Worm (Caenorhabditis elegans): ENCODE results near the gene lig-4.

DNA sequence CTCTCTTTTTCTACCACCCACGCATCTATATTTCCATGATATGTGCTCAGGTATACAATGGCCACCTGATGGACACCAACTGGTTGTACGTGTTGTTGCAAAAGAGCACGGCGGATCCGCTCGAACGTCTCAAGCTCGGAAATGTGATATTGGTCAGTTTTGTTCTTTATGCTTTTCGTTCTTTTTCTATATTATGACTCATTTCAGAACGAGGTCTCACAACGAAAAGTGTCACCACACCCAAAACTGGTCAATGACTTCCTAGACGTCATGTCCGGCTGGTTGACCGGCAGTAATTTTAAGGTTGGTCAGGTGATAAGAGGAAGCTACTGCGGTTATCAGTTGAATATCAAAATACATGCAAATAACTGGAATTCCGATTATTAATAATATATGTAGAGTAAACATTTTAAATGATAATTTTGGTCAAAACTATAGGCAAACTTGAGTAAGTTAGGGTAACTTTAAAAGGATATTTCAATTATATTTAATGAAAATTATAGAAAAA is 13.1 kb upstream of the lig-4 start, which contains the start of gene cls-1:
- TF ChIP-seq unc-39 (tag; optimal IDR thresholded peaks at IDR 0.05) (no peak), fkh-2 (tag; optimal IDR thresholded peaks at IDR 0.05) (no peak), nhr-77 (tag; optimal IDR thresholded peaks at IDR 0.05) (no peak), skn-1 (tag; optimal IDR thresholded peaks at IDR 0.05) (no peak), aly-2 (tag; optimal IDR thresholded peaks at IDR 0.05) (no peak), nfya-1 (tag; optimal IDR thresholded peaks at IDR 0.05; ENCODE audit: insufficient read depth) (no peak), nhr-76 (tag; optimal IDR thresholded peaks at IDR 0.05) (no peak)

All from whole organism, L3 larva.